Worm (Caenorhabditis elegans): ENCODE measurements around the gene srz-9.

The srz-9 gene

DNA sequence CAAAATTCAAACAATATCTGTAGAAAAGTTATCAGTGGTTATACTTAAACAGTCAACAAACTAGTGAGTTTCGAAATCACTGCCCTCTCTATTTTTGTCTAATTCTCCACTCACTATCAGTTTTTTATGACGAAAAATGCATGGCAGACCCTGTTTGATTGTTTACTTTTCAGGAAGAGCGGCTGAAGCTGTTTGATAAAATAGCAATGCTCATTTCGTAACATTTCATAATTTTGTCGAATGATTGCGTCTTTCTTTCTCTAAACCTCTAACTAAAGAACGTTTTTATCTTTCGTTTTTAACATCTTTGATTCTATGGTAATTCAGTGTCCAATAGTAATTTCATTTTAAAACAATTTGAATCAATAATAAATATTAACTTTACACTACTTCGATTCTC, 15.4 kb downstream of the srz-9 start:
- TF ChIP-seq ceh-43 (GFP tag; optimal IDR thresholded peaks at IDR 0.05) (no peak), unc-120 (tag; optimal IDR thresholded peaks at IDR 0.05; ENCODE audit: poor library complexity, severe bottlenecking) (no peak), nhr-237 (tag; optimal IDR thresholded peaks at IDR 0.05) (no peak), ztf-11 (tag; optimal IDR thresholded peaks at IDR 0.05) (no peak), lin-13 (tag; optimal IDR thresholded peaks at IDR 0.05) (no peak), tbx-8 (GFP tag; optimal IDR thresholded peaks at IDR 0.05) (no peak), sem-2 (GFP tag; optimal IDR thresholded peaks at IDR 0.05) (no peak), elt-1 (tag; optimal IDR thresholded peaks at IDR 0.05; ENCODE audit: borderline replicate concordance, insufficient read depth) (no peak), ham-2 (GFP tag; optimal IDR thresholded peaks at IDR 0.05) (no peak), unc-39 (tag; optimal IDR thresholded peaks at IDR 0.05) (no peak), flh-1 (GFP tag; optimal IDR thresholded peaks at IDR 0.05) (no peak), elt-3 (tag; optimal IDR thresholded peaks at IDR 0.05) (no peak), ces-1 (GFP tag; optimal IDR thresholded peaks at IDR 0.05) (no peak), ceh-83 (GFP tag; optimal IDR thresholded peaks at IDR 0.05) (no peak), lin-32 (GFP tag; optimal IDR thresholded peaks at IDR 0.05) (no peak), M03D4.4 (tag; optimal IDR thresholded peaks at IDR 0.05) (no peak), blmp-1 (tag; optimal IDR thresholded peaks at IDR 0.05) (no peak), nhr-12 (tag; optimal IDR thresholded peaks at IDR 0.05) (no peak)

DNA sequence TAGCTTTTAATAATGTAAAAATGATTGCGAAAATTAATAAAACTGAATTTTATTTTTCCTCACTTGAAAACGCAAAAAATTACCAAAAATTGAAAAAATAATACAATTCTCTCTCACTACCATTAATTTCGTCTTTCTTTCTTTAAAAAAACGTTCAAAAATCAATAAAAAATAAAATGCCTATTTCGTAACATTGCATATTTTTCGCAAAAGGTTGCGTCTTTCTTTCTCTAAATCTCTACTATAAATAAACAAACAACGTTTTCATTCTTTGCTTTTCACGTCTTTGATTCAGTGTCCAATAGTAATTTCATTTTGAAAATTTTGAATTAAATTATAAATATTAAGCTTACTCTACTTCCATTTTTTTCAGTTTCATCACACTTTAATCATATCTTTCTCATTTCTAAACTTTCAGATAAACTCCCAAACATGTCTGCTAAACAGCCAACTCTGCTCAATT, 20.8 kb downstream of the srz-9 start, which contains the start of gene fbxa-37:
TSS of gene fbxa-37 (plus strand) at position 413 of the 463 bp plus-strand sequence.
- no peak for TF ChIP-seq mep-1 (tag; optimal IDR thresholded peaks at IDR 0.05)
- no peak for TF ChIP-seq blmp-1 (tag; optimal IDR thresholded peaks at IDR 0.05)
- TF ChIP-seq snpc-4 (tag; optimal IDR thresholded peaks at IDR 0.05), result no peak

DNA sequence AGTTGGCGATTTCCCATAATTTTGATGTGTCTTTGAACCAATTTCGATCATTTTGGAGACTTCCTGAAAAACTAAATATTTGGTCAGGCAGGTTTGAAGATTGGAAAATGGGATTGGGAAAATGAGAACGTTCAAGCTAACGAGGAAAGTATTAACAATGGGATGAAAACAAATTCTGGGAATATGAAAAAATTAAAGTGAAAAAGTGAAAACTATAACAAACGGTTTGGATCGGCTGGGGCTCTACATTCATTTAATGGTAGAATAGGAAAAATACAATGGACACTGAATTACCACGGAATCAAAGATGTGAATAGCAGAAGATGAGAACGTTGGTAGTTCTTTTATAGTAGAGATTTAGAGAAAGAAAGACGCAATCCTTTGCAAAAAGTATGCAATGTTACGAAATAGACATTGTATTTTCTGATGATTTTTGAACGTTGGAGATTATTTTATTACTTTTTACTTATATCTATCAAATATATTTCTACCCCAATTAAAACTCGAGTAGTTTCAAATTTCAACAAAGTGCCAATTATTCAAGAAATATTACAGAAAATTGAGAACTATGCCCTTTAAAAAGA, 24.8 kb downstream of the srz-9 start, which contains the start of gene fbxa-50:
TSS of gene fbxa-50 (minus strand) at position 51 of the 584 bp plus-strand sequence.
- TF ChIP-seq mep-1 (tag; optimal IDR thresholded peaks at IDR 0.05) (no peak), hlh-1 (tag; optimal IDR thresholded peaks at IDR 0.05) (no peak), ham-2 (GFP tag; optimal IDR thresholded peaks at IDR 0.05) (no peak), elt-1 (tag; optimal IDR thresholded peaks at IDR 0.05; ENCODE audit: borderline replicate concordance, insufficient read depth) (no peak), ces-1 (GFP tag; optimal IDR thresholded peaks at IDR 0.05) (no peak), unc-39 (tag; optimal IDR thresholded peaks at IDR 0.05) (no peak)

DNA sequence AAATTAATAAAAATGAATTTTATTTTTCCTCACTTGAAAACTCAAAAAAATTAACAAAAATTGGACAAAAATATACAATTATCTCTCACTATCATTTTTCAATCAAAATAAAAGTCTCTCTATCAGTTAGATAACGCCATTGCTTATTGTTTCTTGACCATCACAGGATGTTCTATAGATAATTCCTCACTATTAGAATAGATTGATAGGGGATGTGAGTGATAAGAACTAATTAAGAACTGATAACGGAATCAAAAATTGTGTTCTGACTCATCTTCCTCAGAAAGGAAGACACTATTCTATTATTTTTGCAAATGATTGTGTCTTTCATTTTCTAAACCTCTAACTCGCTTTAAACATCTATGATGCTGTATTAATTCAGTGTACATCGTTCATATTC, 25.3 kb downstream of the srz-9 start:
- TF ChIP-seq ceh-83 (GFP tag; optimal IDR thresholded peaks at IDR 0.05), result no peak
- no peak for TF ChIP-seq M03D4.4 (tag; optimal IDR thresholded peaks at IDR 0.05)
- TF ChIP-seq snpc-4 (tag; optimal IDR thresholded peaks at IDR 0.05), result no peak
- TF ChIP-seq drap-1 (GFP tag; optimal IDR thresholded peaks at IDR 0.05), result no peak
- TF ChIP-seq ceh-39 (tag; optimal IDR thresholded peaks at IDR 0.05), result no peak
- no peak for TF ChIP-seq bed-3 (GFP tag; optimal IDR thresholded peaks at IDR 0.05)
- TF ChIP-seq sem-2 (GFP tag; optimal IDR thresholded peaks at IDR 0.05), result no peak

DNA sequence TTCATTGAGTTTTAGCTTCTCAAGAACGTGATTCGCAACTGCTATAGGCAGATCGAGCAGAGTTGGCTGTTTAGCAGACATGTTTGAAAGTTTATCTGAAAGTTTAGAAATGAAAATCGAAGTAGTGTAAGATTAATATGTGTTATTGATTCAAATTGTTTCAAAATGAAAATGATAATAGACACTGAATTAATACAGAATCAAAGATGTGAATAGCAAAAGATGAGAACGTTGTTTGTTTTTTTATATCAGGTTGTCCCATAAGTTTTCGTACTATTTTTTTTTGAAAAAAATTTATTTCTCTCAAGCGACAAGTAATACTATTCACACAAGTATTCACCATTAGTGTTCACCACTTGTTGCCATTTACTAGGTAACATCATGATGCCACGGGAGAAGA, 29.3 kb downstream of the srz-9 start, which contains the start of gene fbxa-36:
TSS of gene fbxa-36 (minus strand) at position 101 of the 400 bp plus-strand sequence.
- TF ChIP-seq snpc-4 (tag; optimal IDR thresholded peaks at IDR 0.05) (no peak), lsy-2 (tag; optimal IDR thresholded peaks at IDR 0.05) (no peak), elt-3 (tag; optimal IDR thresholded peaks at IDR 0.05) (no peak), unc-39 (tag; optimal IDR thresholded peaks at IDR 0.05) (no peak), pha-4 (tag; optimal IDR thresholded peaks at IDR 0.05) (no peak), blmp-1 (tag; optimal IDR thresholded peaks at IDR 0.05) (no peak), nhr-76 (tag; optimal IDR thresholded peaks at IDR 0.05) (no peak), cnd-1 (tag; optimal IDR thresholded peaks at IDR 0.05) (no peak), M03D4.4 (tag; optimal IDR thresholded peaks at IDR 0.05) (no peak), sem-2 (GFP tag; optimal IDR thresholded peaks at IDR 0.05) (no peak), ceh-39 (tag; optimal IDR thresholded peaks at IDR 0.05) (no peak), nhr-237 (tag; optimal IDR thresholded peaks at IDR 0.05) (no peak), unc-120 (tag; optimal IDR thresholded peaks at IDR 0.05; ENCODE audit: poor library complexity, severe bottlenecking) (no peak)
